Worm (Caenorhabditis elegans) whole organism, L4 larva: ENCODE measurements around the gene M02B1.4.

ENCODE experiments used
- D1046.2 ChIP-seq: fragments of 200-800 bp; sonication (Bioruptor generic); IDR thresholded peaks from 2 replicates; pipeline ENCODE4 v1.3.6; 2022; ENCODE audit warnings: missing genetic modification characterization, missing compliant biosample characterization
- F10B5.3 ChIP-seq: sonication (generic microtip); optimal IDR thresholded peaks from 2 replicates; lab custom pipeline; 2016; ENCODE audit warnings: mild to moderate bottlenecking, missing genetic modification characterization, missing compliant biosample characterization
- F26F4.8 ChIP-seq: fragments of 200-800 bp; sonication (Bioruptor generic); conservative IDR thresholded peaks from 2 replicates; pipeline ENCODE4 v1.3.6; 2022; ENCODE audit warnings: missing genetic modification characterization, missing compliant biosample characterization
- F37D6.2 ChIP-seq: sonication (generic microtip); optimal IDR thresholded peaks from 2 replicates; lab custom pipeline; 2016; ENCODE audit warnings: mild to moderate bottlenecking, missing genetic modification characterization, missing compliant biosample characterization
- F44E2.7 ChIP-seq: fragments of 200-800 bp; sonication (Bioruptor generic); IDR thresholded peaks from 2 replicates; pipeline ENCODE4 v2.1.2; 2022; ENCODE audit warnings: missing genetic modification characterization, missing compliant biosample characterization
- T26A8.4 ChIP-seq: fragments of 200-800 bp; sonication (Bioruptor generic); IDR thresholded peaks from 2 replicates; pipeline ENCODE4 v1.3.6; 2022; ENCODE audit warnings: missing genetic modification characterization, missing compliant biosample characterization
- Y48G9A.11 ChIP-seq: fragments of 200-800 bp; sonication (Bioruptor generic); IDR thresholded peaks from 2 replicates; pipeline ENCODE4 v1.3.6; 2022; ENCODE audit warnings: missing genetic modification reagents, missing genetic modification characterization, missing compliant biosample characterization
- Y5F2A.4 ChIP-seq: fragments of 200-800 bp; sonication (Bioruptor generic); optimal IDR thresholded peaks from 2 replicates; lab custom pipeline; 2018; ENCODE audit warnings: mild to moderate bottlenecking, missing genetic modification characterization, missing compliant biosample characterization
- ZK546.5 ChIP-seq, 2 experiments: sonication (generic microtip); optimal IDR thresholded peaks; 2 replicates each; lab custom pipeline; 2017; ENCODE audit warnings: missing biosample characterization in 2 of 2, missing genetic modification characterization in 2 of 2
- aha-1 ChIP-seq: fragments of 150-350 bp; peaks from one replicate; lab custom pipeline; 2014; ENCODE audit warnings: missing biosample characterization, missing genetic modification characterization
- aly-2 ChIP-seq: sonication (generic microtip); optimal IDR thresholded peaks from 2 replicates; lab custom pipeline; 2018; ENCODE audit warnings: missing biosample characterization, missing genetic modification characterization
- ama-1 ChIP-seq: fragments of 150-350 bp; optimal IDR thresholded peaks from 2 replicates; lab custom pipeline; 2014; ENCODE audit warnings: inconsistent platforms, mixed read lengths
- arid-1 ChIP-seq: fragments of 200-800 bp; sonication (Bioruptor generic); conservative IDR thresholded peaks from 2 replicates; pipeline ENCODE4 v1.3.6; 2022; ENCODE audit warnings: missing genetic modification reagents, missing genetic modification characterization, missing compliant biosample characterization
- ceh-20 ChIP-seq: fragments of 200-800 bp; sonication (Bioruptor generic); IDR thresholded peaks from 2 replicates; pipeline ENCODE4 v1.3.6; 2022; ENCODE audit warnings: missing genetic modification reagents, missing genetic modification characterization, missing compliant biosample characterization
- ceh-32 ChIP-seq: sonication (generic microtip); optimal IDR thresholded peaks from 2 replicates; lab custom pipeline; 2016; ENCODE audit warnings: mild to moderate bottlenecking, missing genetic modification characterization, missing compliant biosample characterization; ENCODE audit not compliant: poor library complexity
- ceh-62 ChIP-seq: sonication (generic microtip); optimal IDR thresholded peaks from 2 replicates; lab custom pipeline; 2017; ENCODE audit warnings: missing biosample characterization, missing genetic modification characterization
- ces-1 ChIP-seq: fragments of 150-350 bp; sonication (generic microtip); optimal IDR thresholded peaks from 4 replicates; lab custom pipeline; 2014; ENCODE audit warnings: missing biosample characterization, missing genetic modification reagents, missing genetic modification characterization
- cey-2 ChIP-seq: sonication (generic microtip); optimal IDR thresholded peaks from 3 replicates; lab custom pipeline; 2017; ENCODE audit warnings: missing genetic modification characterization, mild to moderate bottlenecking, missing compliant biosample characterization, antibody characterized with exemption, borderline replicate concordance; ENCODE audit not compliant: insufficient read depth
- daf-12 ChIP-seq: fragments of 150-350 bp; optimal IDR thresholded peaks from 2 replicates; lab custom pipeline; 2014; ENCODE audit warnings: missing biosample characterization, missing genetic modification reagents, missing genetic modification characterization
- daf-16 ChIP-seq, 3 experiments: sonication (generic microtip); optimal IDR thresholded peaks; 2 replicates each; lab custom pipeline; 2016 to 2017; ENCODE audit warnings: missing genetic modification characterization in 3 of 3, missing genetic modification reagents in 3 of 3, mild to moderate bottlenecking in 2 of 3, missing compliant biosample characterization in 2 of 3, missing biosample characterization in 1 of 3, moderate library complexity in 1 of 3
- daf-19 ChIP-seq: fragments of 200-800 bp; sonication (Bioruptor generic); conservative IDR thresholded peaks from 2 replicates; pipeline ENCODE4 v1.3.6; 2022; ENCODE audit warnings: missing genetic modification characterization, missing compliant biosample characterization
- daf-8 ChIP-seq: fragments of 200-800 bp; sonication (Bioruptor generic); IDR thresholded peaks from 2 replicates; pipeline ENCODE4 v1.3.6; 2022; ENCODE audit warnings: missing genetic modification characterization, missing compliant biosample characterization
- dmd-6 ChIP-seq: fragments of 200-800 bp; sonication (Bioruptor generic); IDR thresholded peaks from 2 replicates; pipeline ENCODE4 v1.3.6; 2022; ENCODE audit warnings: missing genetic modification reagents, missing genetic modification characterization, missing compliant biosample characterization
- dmd-8 ChIP-seq: fragments of 200-800 bp; sonication (Bioruptor generic); IDR thresholded peaks from 2 replicates; pipeline ENCODE4 v1.3.6; 2022; ENCODE audit warnings: missing genetic modification characterization, missing compliant biosample characterization
- duxl-1 ChIP-seq: sonication (generic microtip); optimal IDR thresholded peaks from 2 replicates; lab custom pipeline; 2016; ENCODE audit warnings: mild to moderate bottlenecking, missing genetic modification characterization, moderate library complexity, missing compliant biosample characterization; ENCODE audit not compliant: poor library complexity
- dve-1 ChIP-seq: sonication (generic microtip); optimal IDR thresholded peaks from 2 replicates; lab custom pipeline; 2017; ENCODE audit warnings: antibody characterized with exemption, mild to moderate bottlenecking, missing genetic modification characterization, missing compliant biosample characterization; ENCODE audit not compliant: insufficient read depth
- egl-27 ChIP-seq: sonication (generic microtip); optimal IDR thresholded peaks from 3 replicates; lab custom pipeline; 2017; ENCODE audit warnings: missing biosample characterization, missing genetic modification reagents, missing genetic modification characterization
- egl-43 ChIP-seq: fragments of 200-800 bp; sonication (Bioruptor generic); IDR thresholded peaks from 2 replicates; pipeline ENCODE4 v1.3.6; 2022; ENCODE audit warnings: missing genetic modification reagents, missing genetic modification characterization, missing compliant biosample characterization
- fos-1 ChIP-seq: fragments of 150-350 bp; optimal IDR thresholded peaks from 2 replicates; lab custom pipeline; 2014; ENCODE audit warnings: missing biosample characterization, missing genetic modification characterization
- gei-8 ChIP-seq: fragments of 200-800 bp; sonication (Bioruptor generic); optimal IDR thresholded peaks from 2 replicates; lab custom pipeline; 2018; ENCODE audit warnings: mild to moderate bottlenecking, missing genetic modification characterization, missing compliant biosample characterization
- hlh-11 ChIP-seq: fragments of 200-800 bp; sonication (Bioruptor generic); optimal IDR thresholded peaks from 2 replicates; lab custom pipeline; 2018; ENCODE audit warnings: mild to moderate bottlenecking, missing genetic modification characterization, missing compliant biosample characterization
- jun-1 ChIP-seq: fragments of 150-350 bp; optimal IDR thresholded peaks from 2 replicates; lab custom pipeline; 2014; ENCODE audit warnings: missing biosample characterization, missing genetic modification reagents, missing genetic modification characterization
- lim-7 ChIP-seq: fragments of 200-800 bp; sonication (Bioruptor generic); IDR thresholded peaks from 2 replicates; pipeline ENCODE4 v1.3.6; 2022; ENCODE audit warnings: missing genetic modification characterization, missing compliant biosample characterization
- lin-1 ChIP-seq: fragments of 200-800 bp; sonication (Bioruptor generic); IDR thresholded peaks from 2 replicates; pipeline ENCODE4 v1.3.6; 2022; ENCODE audit warnings: missing genetic modification reagents, missing genetic modification characterization, missing compliant biosample characterization
- lin-13 ChIP-seq: fragments of 150-350 bp; optimal IDR thresholded peaks from 2 replicates; lab custom pipeline; 2014; ENCODE audit warnings: missing biosample characterization, missing genetic modification reagents, missing genetic modification characterization
- lin-15B ChIP-seq: fragments of 150-350 bp; sonication (generic microtip); optimal IDR thresholded peaks from 3 replicates; lab custom pipeline; 2014; ENCODE audit warnings: missing biosample characterization, missing genetic modification characterization
- lin-39 ChIP-seq: fragments of 150-350 bp; optimal IDR thresholded peaks from 2 replicates; lab custom pipeline; 2014; ENCODE audit warnings: missing biosample characterization, missing genetic modification reagents, missing genetic modification characterization
- lir-3 ChIP-seq: sonication (generic microtip); optimal IDR thresholded peaks from 2 replicates; lab custom pipeline; 2016; ENCODE audit warnings: mild to moderate bottlenecking, missing genetic modification characterization, missing compliant biosample characterization
- madf-5 ChIP-seq, 2 experiments: fragments of 200-800 bp; sonication (Bioruptor generic); IDR thresholded peaks; 2 replicates each; pipeline ENCODE4 v1.3.6; 2022; ENCODE audit warnings: missing compliant biosample characterization in 2 of 2, missing genetic modification characterization in 2 of 2
- mxl-3 ChIP-seq: fragments of 200-800 bp; sonication (Bioruptor generic); optimal IDR thresholded peaks from 2 replicates; lab custom pipeline; 2018; ENCODE audit warnings: mild to moderate bottlenecking, missing genetic modification characterization, missing compliant biosample characterization
- nhr-10 ChIP-seq: fragments of 150-350 bp; optimal IDR thresholded peaks from 2 replicates; lab custom pipeline; 2014; ENCODE audit warnings: missing biosample characterization, missing genetic modification characterization
- nhr-102 ChIP-seq: sonication (generic microtip); optimal IDR thresholded peaks from 2 replicates; lab custom pipeline; 2016; ENCODE audit warnings: mild to moderate bottlenecking, missing genetic modification characterization, moderate library complexity, missing compliant biosample characterization
- nhr-25 ChIP-seq: sonication (generic microtip); optimal IDR thresholded peaks from 2 replicates; lab custom pipeline; 2017; ENCODE audit warnings: missing genetic modification characterization, mild to moderate bottlenecking, missing compliant biosample characterization, antibody characterized with exemption, moderate library complexity, borderline replicate concordance; ENCODE audit not compliant: insufficient read depth
- nhr-41 ChIP-seq: fragments of 200-800 bp; sonication (Bioruptor generic); IDR thresholded peaks from 2 replicates; pipeline ENCODE4 v1.3.6; 2022; ENCODE audit warnings: missing genetic modification reagents, missing genetic modification characterization, missing compliant biosample characterization
- nhr-42 ChIP-seq: fragments of 200-800 bp; sonication (Bioruptor generic); IDR thresholded peaks from 2 replicates; pipeline ENCODE4 v1.3.6; 2022; ENCODE audit warnings: missing genetic modification characterization, missing compliant biosample characterization
- nhr-6 ChIP-seq: fragments of 150-350 bp; optimal IDR thresholded peaks from 2 replicates; lab custom pipeline; 2014; ENCODE audit warnings: missing biosample characterization, missing genetic modification characterization
- spr-3 ChIP-seq: fragments of 200-800 bp; sonication (Bioruptor generic); optimal IDR thresholded peaks from 2 replicates; lab custom pipeline; 2018; ENCODE audit warnings: mild to moderate bottlenecking, missing genetic modification characterization, missing compliant biosample characterization
- tag-97 ChIP-seq: fragments of 200-800 bp; sonication (Bioruptor generic); IDR thresholded peaks from 2 replicates; pipeline ENCODE4 v1.3.6; 2022; ENCODE audit warnings: missing genetic modification characterization, missing compliant biosample characterization
- zag-1 ChIP-seq: fragments of 150-350 bp; optimal IDR thresholded peaks from 2 replicates; lab custom pipeline; 2014; ENCODE audit warnings: missing biosample characterization, missing genetic modification characterization
- zfp-2 ChIP-seq: sonication (generic microtip); optimal IDR thresholded peaks from 2 replicates; lab custom pipeline; 2016; ENCODE audit warnings: mild to moderate bottlenecking, missing genetic modification characterization, missing compliant biosample characterization
- zfp-3 ChIP-seq: fragments of 200-800 bp; sonication (Bioruptor generic); conservative IDR thresholded peaks from 2 replicates; pipeline ENCODE4 v1.3.6; 2022; ENCODE audit warnings: missing genetic modification reagents, missing genetic modification characterization, missing compliant biosample characterization
- zip-2 ChIP-seq: fragments of 150-350 bp; optimal IDR thresholded peaks from 2 replicates; lab custom pipeline; 2014; ENCODE audit warnings: missing biosample characterization, missing genetic modification characterization

M02B1.4 gene

ce11 chrIV:12842121-12842520, 17.0 kb upstream of the M02B1.4 start (continued):
- no peak for TF ChIP-seq Y48G9A.11
- TF ChIP-seq zag-1 (tag; lab: Kevin White, UChicago), result no peak
- TF ChIP-seq ceh-32, result no peak
- TF ChIP-seq hlh-11 (tag; lab: Kevin White, UChicago), result peak; percentile 88
- TF ChIP-seq jun-1 (tag; lab: Kevin White, UChicago), result no peak
- TF ChIP-seq nhr-102 (tag; lab: Kevin White, UChicago), result peak; percentile 91
- no peak for TF ChIP-seq nhr-42 (GFP tag; lab: Robert Waterston, UW)
- no peak for TF ChIP-seq Y5F2A.4 (GFP tag; lab: Kevin White, UChicago)
- TF ChIP-seq ces-1, result no peak
- TF ChIP-seq lin-1 (GFP tag; lab: Robert Waterston, UW), result peak; percentile 94
- TF ChIP-seq zfp-3 (GFP tag; lab: Robert Waterston, UW), result no peak
- TF ChIP-seq lim-7 (GFP tag; lab: Robert Waterston, UW), result no peak
- no peak for TF ChIP-seq gei-8 (GFP tag; lab: Kevin White, UChicago)
- no peak for TF ChIP-seq nhr-10 (tag; lab: Kevin White, UChicago)
- TF ChIP-seq nhr-41, result no peak
- TF ChIP-seq madf-5 (GFP tag; IDR thresholded peaks at IDR 0.05; lab: Robert Waterston, UW), result no peak
- no peak for TF ChIP-seq lin-13 (GFP tag; lab: Kevin White, UChicago)
- no peak for TF ChIP-seq ceh-62
- TF ChIP-seq tag-97 (GFP tag; lab: Robert Waterston, UW), result no peak
- TF ChIP-seq zip-2 (tag; lab: Kevin White, UChicago), result no peak
- TF ChIP-seq dve-1 (tag; lab: Kevin White, UChicago), result peak; percentile 99
- no peak for TF ChIP-seq ZK546.5 (tag; optimal IDR thresholded peaks at IDR 0.05; lab: Kevin White, UChicago)
- TF ChIP-seq egl-43 (GFP tag; lab: Robert Waterston, UW), result no peak
- no peak for TF ChIP-seq aha-1 (tag; lab: Kevin White, UChicago)
- no peak for TF ChIP-seq F37D6.2
- TF ChIP-seq ama-1 (lab: Kevin White, UChicago), result no peak
- no peak for TF ChIP-seq F10B5.3
- no peak for TF ChIP-seq lin-39
- TF ChIP-seq mxl-3 (GFP tag; lab: Kevin White, UChicago), result no peak
- TF ChIP-seq egl-27 (tag; lab: Kevin White, UChicago), result no peak
- no peak for TF ChIP-seq daf-12 (tag; lab: Kevin White, UChicago)
- no peak for TF ChIP-seq T26A8.4 (GFP tag; lab: Robert Waterston, UW)
- TF ChIP-seq F26F4.8 (GFP tag; lab: Robert Waterston, UW), result no peak
- TF ChIP-seq ceh-20 (GFP tag; lab: Robert Waterston, UW), result 0 out of 2 replicates have a peak, but pooled peaks have one; percentile 28
- no peak for TF ChIP-seq cey-2 (tag; lab: Kevin White, UChicago)
- no peak for TF ChIP-seq aly-2 (tag; lab: Kevin White, UChicago)
- no peak for TF ChIP-seq lir-3 (tag; lab: Kevin White, UChicago)
- peak in 1 of 2 experiments; percentile 57 for TF ChIP-seq daf-16 (GFP tag; optimal IDR thresholded peaks at IDR 0.05; lab: Kevin White, UChicago)
- peak; percentile 98 for TF ChIP-seq daf-16 (tag; optimal IDR thresholded peaks at IDR 0.05; lab: Kevin White, UChicago)
- TF ChIP-seq F44E2.7 (GFP tag; lab: Robert Waterston, UW), result no peak
- TF ChIP-seq D1046.2 (GFP tag; lab: Robert Waterston, UW), result no peak
- peak; percentile 17 for TF ChIP-seq fos-1
- TF ChIP-seq daf-8 (GFP tag; lab: Robert Waterston, UW), result no peak
- TF ChIP-seq arid-1 (GFP tag; lab: Robert Waterston, UW), result no peak
- no peak for TF ChIP-seq dmd-8 (GFP tag; lab: Robert Waterston, UW)
- TF ChIP-seq nhr-6 (tag; lab: Kevin White, UChicago), result peak; percentile 87
- no peak for TF ChIP-seq daf-19
- TF ChIP-seq spr-3 (GFP tag; lab: Kevin White, UChicago), result no peak
- no peak for TF ChIP-seq nhr-25 (tag; lab: Kevin White, UChicago)
- TF ChIP-seq duxl-1 (tag; lab: Kevin White, UChicago), result no peak
- no peak for TF ChIP-seq zfp-2 (tag; lab: Kevin White, UChicago)
- TF ChIP-seq dmd-6, result peak; percentile 98
- no peak for TF ChIP-seq lin-15B (tag; lab: Kevin White, UChicago)
